Worm (Caenorhabditis elegans): ENCODE measurements around the gene fbxa-211.
"Not testable (repeated sequence)": the region's sequence is repeated elsewhere in the genome, so short reads cannot be mapped to it uniquely, and the experiment has no call there.

- not testable (repeated sequence) for TF ChIP-seq C16A3.4, unc-130, sptf-1, egl-27, pqm-1, hlh-4 (tag; optimal IDR thresholded peaks at IDR 0.05)
These were observed 12.3 kb upstream of the fbxa-211 start for ce11 chrV:18115054-18115453.

Measured in whole organism, L1 larva.